Worm (Caenorhabditis elegans): Measurements from ENCODE around the gene ugt-34.

- TF ChIP-seq hpl-2 (GFP tag; optimal IDR thresholded peaks at IDR 0.05) (no peak), lin-39 (tag; optimal IDR thresholded peaks at IDR 0.05) (no peak), nhr-76 (tag; optimal IDR thresholded peaks at IDR 0.05) (no peak), fos-1 (tag; optimal IDR thresholded peaks at IDR 0.05) (no peak)
Observed at ce11 chrV:10695181-10695580, 38.4 kb upstream of the ugt-34 start, which contains the start of gene C05A2.4.

Measured in whole organism, L1 larva.